Fruit fly (Drosophila melanogaster): ENCODE measurements around the gene Prx4.

Gene Prx4

dm6 chr3L:3090581-3091345 is 48.6 kb downstream of the Prx4 start (continued):
- TF ChIP-seq usp (GFP tag; optimal IDR thresholded peaks at IDR 0.05), result no peak
- no peak for TF ChIP-seq Dfd (GFP tag; optimal IDR thresholded peaks at IDR 0.05)
- no peak for TF ChIP-seq h (GFP tag; optimal IDR thresholded peaks at IDR 0.05)
- no peak for TF ChIP-seq CG9705 (GFP tag; optimal IDR thresholded peaks at IDR 0.05)
- TF ChIP-seq foxo (GFP tag; optimal IDR thresholded peaks at IDR 0.05), result peak in 1 of 2 experiments; percentile 58
- peak; percentile 38 for TF ChIP-seq Myc (optimal IDR thresholded peaks at IDR 0.05)
- peak; percentile 49 for TF ChIP-seq woc (GFP tag; optimal IDR thresholded peaks at IDR 0.05)
- peak; percentile 40 for TF ChIP-seq sv (GFP tag; optimal IDR thresholded peaks at IDR 0.05)
- TF ChIP-seq sage (GFP tag; optimal IDR thresholded peaks at IDR 0.05), result no peak
- no peak for TF ChIP-seq Dif (GFP tag; optimal IDR thresholded peaks at IDR 0.05; ENCODE audit: partially characterized antibody)
- peak; percentile 44 for TF ChIP-seq rgr (GFP tag; optimal IDR thresholded peaks at IDR 0.05)
